Worm (Caenorhabditis elegans) whole organism, L2 larva: ENCODE data around the gene sri-19.

Source experiments
- aly-2 ChIP-seq: fragments of 150-350 bp; optimal IDR thresholded peaks from 2 replicates; lab custom pipeline; 2014; ENCODE audit warnings: missing biosample characterization, missing genetic modification characterization
- ceh-82 ChIP-seq: fragments of 150-350 bp; optimal IDR thresholded peaks from 2 replicates; lab custom pipeline; 2014; ENCODE audit warnings: missing biosample characterization, missing genetic modification characterization
- elt-3 ChIP-seq: sonication (generic microtip); optimal IDR thresholded peaks from 2 replicates; lab custom pipeline; 2017; ENCODE audit warnings: missing biosample characterization, missing genetic modification characterization
- lin-39 ChIP-seq: fragments of 150-350 bp; optimal IDR thresholded peaks from 2 replicates; lab custom pipeline; 2014; ENCODE audit warnings: missing biosample characterization, missing genetic modification reagents, missing genetic modification characterization
- nhr-77 ChIP-seq: fragments of 150-350 bp; optimal IDR thresholded peaks from 2 replicates; lab custom pipeline; 2014; ENCODE audit warnings: missing biosample characterization, missing genetic modification characterization
- snpc-4 ChIP-seq: fragments of 150-350 bp; optimal IDR thresholded peaks from 2 replicates; lab custom pipeline; 2014; ENCODE audit warnings: missing biosample characterization, missing genetic modification characterization
- unc-55 ChIP-seq: fragments of 150-350 bp; sonication (generic microtip); optimal IDR thresholded peaks from 3 replicates; lab custom pipeline; 2014; ENCODE audit warnings: missing biosample characterization, missing genetic modification reagents, missing genetic modification characterization
- unc-62 ChIP-seq: fragments of 150-350 bp; optimal IDR thresholded peaks from 2 replicates; lab custom pipeline; 2014; ENCODE audit warnings: missing biosample characterization, missing genetic modification reagents, missing genetic modification characterization
- ztf-11 ChIP-seq: sonication (generic microtip); optimal IDR thresholded peaks from 2 replicates; lab custom pipeline; 2017; ENCODE audit warnings: missing biosample characterization, missing genetic modification characterization

DNA sequence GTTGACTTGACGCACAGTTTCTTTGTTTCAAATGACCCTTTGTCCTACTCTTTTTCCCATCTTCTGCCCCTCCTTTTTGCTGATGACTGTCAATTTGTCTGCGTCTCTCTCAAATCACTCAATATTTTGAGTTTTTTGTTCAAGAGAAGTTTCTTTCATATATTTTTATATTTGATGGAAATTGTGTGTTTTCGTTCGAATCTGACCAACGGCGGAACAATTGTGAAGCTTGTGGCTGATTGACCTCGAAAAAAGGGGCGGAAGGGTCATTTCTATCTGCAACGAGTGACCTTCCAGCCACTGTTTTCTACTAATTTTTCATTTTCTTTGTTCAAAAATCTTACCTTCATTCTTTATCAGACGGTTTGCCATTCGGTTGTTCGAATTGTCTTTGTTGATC is 20.5 kb downstream of the sri-19 start:
- no peak for TF ChIP-seq ztf-11
- TF ChIP-seq ceh-82 (tag; lab: Kevin White, UChicago) = no peak
- TF ChIP-seq aly-2 (tag; lab: Kevin White, UChicago) = no peak
- no peak for TF ChIP-seq snpc-4 (tag; lab: Kevin White, UChicago)
- TF ChIP-seq lin-39 (tag; lab: Kevin White, UChicago) = no peak
- no peak for TF ChIP-seq nhr-77 (tag; lab: Kevin White, UChicago)
- no peak for TF ChIP-seq unc-55 (GFP tag; lab: Kevin White, UChicago)
- no peak for TF ChIP-seq elt-3 (tag; lab: Kevin White, UChicago)
- TF ChIP-seq unc-62 (GFP tag; lab: Kevin White, UChicago) = no peak
